Fruit fly (Drosophila melanogaster) whole organism, embryonic: ENCODE data around the gene RabX6.

Experiments used
- Ada2b ChIP-seq: fragments of 200-800 bp; sonication (Bioruptor generic); IDR thresholded peaks from 2 replicates; pipeline ENCODE4 v1.3.6; 2022; ENCODE audit warnings: missing biosample characterization, missing genetic modification characterization
- Antp ChIP-seq: fragments of 200-800 bp; sonication (Bioruptor generic); optimal IDR thresholded peaks from 3 replicates; lab custom pipeline; 2016; ENCODE audit warnings: missing biosample characterization, missing genetic modification characterization
- Bteb2 ChIP-seq: fragments of 200-800 bp; sonication (Bioruptor generic); optimal IDR thresholded peaks from 2 replicates; lab custom pipeline; 2016; ENCODE audit warnings: missing biosample characterization, missing genetic modification characterization
- CG10274 ChIP-seq: fragments of 200-800 bp; sonication (Bioruptor generic); optimal IDR thresholded peaks from 3 replicates; lab custom pipeline; 2017; ENCODE audit warnings: missing biosample characterization, mild to moderate bottlenecking, missing genetic modification characterization
- CG11247 ChIP-seq: fragments of 200-800 bp; sonication (Bioruptor generic); IDR thresholded peaks from 2 replicates; pipeline ENCODE4 v1.3.6; 2022; ENCODE audit warnings: missing biosample characterization, missing genetic modification characterization
- CG11456 ChIP-seq: fragments of 200-800 bp; sonication (Bioruptor generic); IDR thresholded peaks from 3 replicates; pipeline ENCODE4 v1.3.6; 2022; ENCODE audit warnings: missing biosample characterization, missing genetic modification characterization
- CG12071 ChIP-seq: fragments of 200-800 bp; sonication (Bioruptor generic); optimal IDR thresholded peaks from 3 replicates; lab custom pipeline; 2018; ENCODE audit warnings: missing biosample characterization, mild to moderate bottlenecking, missing genetic modification characterization
- CG12299 ChIP-seq: fragments of 200-800 bp; sonication (Bioruptor generic); optimal IDR thresholded peaks from 2 replicates; lab custom pipeline; 2018; ENCODE audit warnings: missing biosample characterization, mild to moderate bottlenecking, missing genetic modification characterization
- CG16813 ChIP-seq: fragments of 200-800 bp; sonication (Bioruptor generic); IDR thresholded peaks from 3 replicates; pipeline ENCODE4 v1.3.6; 2022; ENCODE audit warnings: missing biosample characterization, missing genetic modification characterization; ENCODE audit not compliant: partially characterized antibody
- CG17328 ChIP-seq: fragments of 200-800 bp; sonication (Bioruptor generic); IDR thresholded peaks from 2 replicates; pipeline ENCODE4 v1.3.6; 2022; ENCODE audit warnings: missing biosample characterization, missing genetic modification characterization
- CG18011 ChIP-seq: fragments of 200-800 bp; sonication (Bioruptor generic); optimal IDR thresholded peaks from 2 replicates; lab custom pipeline; 2017; ENCODE audit warnings: missing biosample characterization, missing genetic modification characterization, mild to moderate bottlenecking, moderate library complexity, missing genotype
- CG18599 ChIP-seq: fragments of 200-800 bp; sonication (Bioruptor generic); optimal IDR thresholded peaks from 3 replicates; lab custom pipeline; 2017; ENCODE audit warnings: missing biosample characterization, missing genetic modification characterization, mild to moderate bottlenecking, moderate library complexity, missing genetic modification reagents
- CG2120 ChIP-seq: fragments of 200-800 bp; sonication (Bioruptor generic); optimal IDR thresholded peaks from 3 replicates; lab custom pipeline; 2016; ENCODE audit warnings: missing biosample characterization, missing genetic modification characterization
- CG32532 ChIP-seq: fragments of 200-800 bp; sonication (Bioruptor generic); IDR thresholded peaks from 2 replicates; pipeline ENCODE4 v1.3.6; 2022; ENCODE audit warnings: missing biosample characterization, missing genetic modification characterization
- CG3838 ChIP-seq: fragments of 200-800 bp; sonication (Bioruptor generic); optimal IDR thresholded peaks from 3 replicates; lab custom pipeline; 2016; ENCODE audit warnings: missing biosample characterization, missing genetic modification characterization
- CG42726 ChIP-seq: fragments of 200-800 bp; sonication (Bioruptor generic); IDR thresholded peaks from 2 replicates; pipeline ENCODE4 v1.3.6; 2022; ENCODE audit warnings: missing biosample characterization, missing genetic modification characterization; ENCODE audit not compliant: partially characterized antibody
- CG4707 ChIP-seq: fragments of 200-800 bp; sonication (Bioruptor generic); optimal IDR thresholded peaks from 2 replicates; lab custom pipeline; 2018; ENCODE audit warnings: missing biosample characterization, mild to moderate bottlenecking, missing genetic modification characterization, moderate library complexity
- Dek ChIP-seq: fragments of 200-800 bp; sonication (Bioruptor generic); optimal IDR thresholded peaks from 3 replicates; lab custom pipeline; 2019; ENCODE audit warnings: missing biosample characterization, mild to moderate bottlenecking, missing genetic modification characterization, moderate library complexity
- Dfd ChIP-seq, 2 experiments: fragments of >200 bp; optimal IDR thresholded peaks; 2 replicates each; lab custom pipeline; 2017; ENCODE audit warnings: missing biosample characterization in 2 of 2, missing genetic modification characterization in 2 of 2
- Dip2 ChIP-seq: fragments of 200-800 bp; sonication (Bioruptor generic); IDR thresholded peaks from 2 replicates; pipeline ENCODE4 v1.3.6; 2022; ENCODE audit warnings: missing biosample characterization, missing genetic modification characterization
- Dll ChIP-seq: fragments of 200-800 bp; sonication (Bioruptor generic); IDR thresholded peaks from 4 replicates; pipeline ENCODE4 v1.3.6; 2022; ENCODE audit warnings: missing biosample characterization, missing genetic modification characterization; ENCODE audit not compliant: partially characterized antibody
- Dref ChIP-seq: fragments of 200-800 bp; sonication (Bioruptor generic); IDR thresholded peaks from 2 replicates; pipeline ENCODE4 v1.3.6; 2022; ENCODE audit warnings: missing biosample characterization, missing genetic modification characterization
- HHEX ChIP-seq: fragments of 200-800 bp; sonication (Bioruptor generic); optimal IDR thresholded peaks from 3 replicates; lab custom pipeline; 2017; ENCODE audit warnings: missing biosample characterization, mild to moderate bottlenecking, missing genetic modification characterization, missing genetic modification reagents
- HmgZ ChIP-seq: fragments of 200-800 bp; sonication (Bioruptor generic); optimal IDR thresholded peaks from 2 replicates; lab custom pipeline; 2018; ENCODE audit warnings: missing biosample characterization, mild to moderate bottlenecking, missing genetic modification characterization
- Hr39 ChIP-seq: fragments of >200 bp; optimal IDR thresholded peaks from 2 replicates; lab custom pipeline; 2017
- Hr78 ChIP-seq, 2 experiments: fragments of 200-800 bp in 1 of 2; fragments of >200 bp in 1 of 2; sonication (Bioruptor generic) in 1 of 2; optimal IDR thresholded peaks; 2 replicates each; lab custom pipeline; 2017 to 2019; ENCODE audit warnings: missing biosample characterization in 2 of 2, missing genetic modification characterization in 2 of 2, mild to moderate bottlenecking in 1 of 2, moderate library complexity in 1 of 2
- MTF-1 ChIP-seq: fragments of 200-800 bp; sonication (Bioruptor generic); optimal IDR thresholded peaks from 2 replicates; lab custom pipeline; 2018; ENCODE audit warnings: missing biosample characterization, mild to moderate bottlenecking, missing genetic modification characterization, borderline replicate concordance
- Mad ChIP-seq: fragments of 200-800 bp; sonication (Bioruptor generic); optimal IDR thresholded peaks from 2 replicates; lab custom pipeline; 2016; ENCODE audit warnings: missing biosample characterization, missing genetic modification characterization
- Mrtf ChIP-seq: fragments of 200-800 bp; sonication (Bioruptor generic); IDR thresholded peaks from 3 replicates; pipeline ENCODE4 v1.3.6; 2022; ENCODE audit warnings: missing biosample characterization, missing genetic modification characterization
- NC2α ChIP-seq: fragments of 200-800 bp; sonication (Bioruptor generic); optimal IDR thresholded peaks from 2 replicates; lab custom pipeline; 2016; ENCODE audit warnings: missing biosample characterization, missing genetic modification characterization
- Rfx ChIP-seq: fragments of 200-800 bp; sonication (Bioruptor generic); IDR thresholded peaks from 2 replicates; pipeline ENCODE4 v1.3.6; 2022; ENCODE audit warnings: missing biosample characterization, missing genetic modification characterization
- Sry-δ ChIP-seq: fragments of 200-800 bp; sonication (Bioruptor generic); optimal IDR thresholded peaks from 2 replicates; lab custom pipeline; 2016; ENCODE audit warnings: missing biosample characterization, missing genetic modification characterization
- Ssrp ChIP-seq: fragments of 200-800 bp; sonication (Bioruptor generic); optimal IDR thresholded peaks from 2 replicates; lab custom pipeline; 2018; ENCODE audit warnings: missing biosample characterization, mild to moderate bottlenecking, missing genetic modification characterization, moderate library complexity
- Xrp1 ChIP-seq: fragments of 200-800 bp; sonication (Bioruptor generic); IDR thresholded peaks from 2 replicates; pipeline ENCODE4 v1.3.6; 2022; ENCODE audit warnings: missing biosample characterization, missing genetic modification characterization
- al ChIP-seq: fragments of 200-800 bp; sonication (Bioruptor generic); IDR thresholded peaks from 2 replicates; pipeline ENCODE4 v1.3.6; 2022; ENCODE audit warnings: missing biosample characterization, missing genetic modification characterization
- bbx ChIP-seq: fragments of 200-800 bp; sonication (Bioruptor generic); IDR thresholded peaks from 2 replicates; pipeline ENCODE4 v1.3.6; 2022; ENCODE audit warnings: missing biosample characterization, missing genetic modification characterization; ENCODE audit not compliant: partially characterized antibody
- chn ChIP-seq: fragments of 200-800 bp; sonication (Bioruptor generic); optimal IDR thresholded peaks from 2 replicates; lab custom pipeline; 2016; ENCODE audit warnings: missing biosample characterization, missing genetic modification characterization
- fd64A ChIP-seq: fragments of 200-800 bp; sonication (Bioruptor generic); optimal IDR thresholded peaks from 3 replicates; lab custom pipeline; 2018; ENCODE audit warnings: missing biosample characterization, mild to moderate bottlenecking, missing genetic modification characterization
- fu2 ChIP-seq: fragments of 200-800 bp; sonication (Bioruptor generic); optimal IDR thresholded peaks from 2 replicates; lab custom pipeline; 2016; ENCODE audit warnings: missing biosample characterization, missing genetic modification characterization
- gcm2 ChIP-seq: fragments of 200-800 bp; sonication (Bioruptor generic); optimal IDR thresholded peaks from 2 replicates; lab custom pipeline; 2016; ENCODE audit warnings: missing biosample characterization, missing genetic modification characterization
- hkb ChIP-seq, 2 experiments: fragments of 200-800 bp in 1 of 2; fragments of >200 bp in 1 of 2; sonication (Bioruptor generic) in 1 of 2; IDR thresholded peaks in 1 of 2; optimal IDR thresholded peaks in 1 of 2; 2 replicates each; pipeline versions ENCODE4 v1.3.6 to Lab custom; 2017 to 2022; ENCODE audit warnings: missing biosample characterization in 1 of 2, missing genetic modification characterization in 1 of 2
- hth ChIP-seq: fragments of >200 bp; optimal IDR thresholded peaks from 2 replicates; lab custom pipeline; 2017; ENCODE audit warnings: inconsistent platforms
- jigr1 ChIP-seq: fragments of 200-800 bp; sonication (Bioruptor generic); IDR thresholded peaks from 3 replicates; pipeline ENCODE4 v1.3.6; 2022; ENCODE audit warnings: missing biosample characterization, missing genetic modification characterization
- klu ChIP-seq: fragments of 200-800 bp; sonication (Bioruptor generic); IDR thresholded peaks from 2 replicates; pipeline ENCODE4 v1.3.6; 2022; ENCODE audit warnings: missing biosample characterization, missing genetic modification characterization
- mam ChIP-seq: fragments of 200-800 bp; sonication (Bioruptor generic); optimal IDR thresholded peaks from 3 replicates; lab custom pipeline; 2016; ENCODE audit warnings: missing biosample characterization, missing genetic modification characterization
- pb ChIP-seq: fragments of 200-800 bp; sonication (Bioruptor generic); optimal IDR thresholded peaks from 3 replicates; lab custom pipeline; 2016; ENCODE audit warnings: missing biosample characterization, missing genetic modification characterization
- psq ChIP-seq: fragments of 200-800 bp; sonication (Bioruptor generic); optimal IDR thresholded peaks from 2 replicates; lab custom pipeline; 2017; ENCODE audit warnings: missing biosample characterization, missing genetic modification characterization
- row ChIP-seq: fragments of 200-800 bp; sonication (Bioruptor generic); IDR thresholded peaks from 3 replicates; pipeline ENCODE4 v1.3.6; 2022; ENCODE audit warnings: missing biosample characterization, missing genetic modification characterization
- shn ChIP-seq: fragments of 200-800 bp; sonication (Bioruptor generic); optimal IDR thresholded peaks from 3 replicates; lab custom pipeline; 2016; ENCODE audit warnings: missing biosample characterization, missing genetic modification characterization
- sim ChIP-seq: fragments of 200-800 bp; sonication (Bioruptor generic); IDR thresholded peaks from 2 replicates; pipeline ENCODE4 v1.3.6; 2022; ENCODE audit warnings: missing biosample characterization, missing genetic modification characterization
- sisA ChIP-seq: fragments of 200-800 bp; sonication (Bioruptor generic); IDR thresholded peaks from 2 replicates; pipeline ENCODE4 v1.3.6; 2022; ENCODE audit warnings: missing biosample characterization, missing genetic modification characterization
- tup ChIP-seq: fragments of 200-800 bp; sonication (Bioruptor generic); optimal IDR thresholded peaks from 2 replicates; lab custom pipeline; 2016; ENCODE audit warnings: missing biosample characterization, mild to moderate bottlenecking, missing genetic modification characterization, moderate library complexity

Gene RabX6

dm6 chr3L:735948-736347, 45.6 kb downstream of the RabX6 start (continued):
- no peak for TF ChIP-seq CG18011 (GFP tag; lab: Kevin White, UChicago)
- TF ChIP-seq hth (lab: Kevin White, UChicago) = no peak
- no peak for TF ChIP-seq CG42726 (GFP tag; lab: Robert Waterston, UW)
- TF ChIP-seq Ssrp = no peak
- TF ChIP-seq CG4707 (GFP tag; lab: Kevin White, UChicago) = no peak
- no peak for TF ChIP-seq Mrtf (GFP tag; lab: Robert Waterston, UW)
- peak; percentile 45 for TF ChIP-seq row (GFP tag; lab: Robert Waterston, UW)
- TF ChIP-seq CG12299 (tag; lab: Kevin White, UChicago) = no peak
- no peak for TF ChIP-seq tup (GFP tag; lab: Kevin White, UChicago)
- no peak for TF ChIP-seq CG10274
- TF ChIP-seq gcm2 = no peak
- no peak for TF ChIP-seq mam (GFP tag; lab: Kevin White, UChicago)
- TF ChIP-seq shn (GFP tag; lab: Kevin White, UChicago) = no peak
- peak; percentile 27 for TF ChIP-seq Antp (GFP tag; lab: Kevin White, UChicago)
- no peak for TF ChIP-seq Sry-δ (GFP tag; lab: Kevin White, UChicago)
- TF ChIP-seq sim = no peak
- no peak for TF ChIP-seq MTF-1 (GFP tag; lab: Kevin White, UChicago)
- no peak for TF ChIP-seq chn (GFP tag; lab: Kevin White, UChicago)
- TF ChIP-seq pb = no peak
- TF ChIP-seq Rfx (GFP tag; lab: Robert Waterston, UW) = no peak
- TF ChIP-seq CG2120 (GFP tag; lab: Kevin White, UChicago) = no peak
- no peak for TF ChIP-seq CG12071 (GFP tag; lab: Kevin White, UChicago)
- no peak for TF ChIP-seq HHEX
- no peak for TF ChIP-seq CG3838 (GFP tag; lab: Kevin White, UChicago)
- no peak for TF ChIP-seq psq (GFP tag; lab: Kevin White, UChicago)
- TF ChIP-seq CG17328 (GFP tag; lab: Robert Waterston, UW) = 0 out of 2 replicates have a peak, but pooled peaks have one; percentile 26
- no peak for TF ChIP-seq CG16813 (GFP tag; lab: Robert Waterston, UW)
- TF ChIP-seq CG11456 (GFP tag; lab: Robert Waterston, UW) = no peak
- no peak for TF ChIP-seq NC2α (GFP tag; lab: Kevin White, UChicago)
- no peak for TF ChIP-seq Hr39
- no peak for TF ChIP-seq jigr1 (GFP tag; lab: Robert Waterston, UW)
- TF ChIP-seq Mad (GFP tag; lab: Kevin White, UChicago) = no peak
- TF ChIP-seq CG32532 (GFP tag; lab: Robert Waterston, UW) = no peak
- TF ChIP-seq fu2 (GFP tag; lab: Kevin White, UChicago) = no peak
- no peak for TF ChIP-seq Dll
- TF ChIP-seq Hr78 (GFP tag; optimal IDR thresholded peaks at IDR 0.05; lab: Kevin White, UChicago) = no peak
- no peak for TF ChIP-seq Dip2 (GFP tag; lab: Robert Waterston, UW)
- no peak for TF ChIP-seq CG11247 (GFP tag; lab: Robert Waterston, UW)
- no peak for TF ChIP-seq Dek
- TF ChIP-seq fd64A = peak; percentile 3
- no peak for TF ChIP-seq hkb (optimal IDR thresholded peaks at IDR 0.05; lab: Kevin White, UChicago)
- no peak for TF ChIP-seq hkb (GFP tag; IDR thresholded peaks at IDR 0.05; lab: Robert Waterston, UW)
- TF ChIP-seq Bteb2 (GFP tag; lab: Kevin White, UChicago) = no peak
- TF ChIP-seq Dfd (GFP tag; optimal IDR thresholded peaks at IDR 0.05; lab: Kevin White, UChicago) = no peak
- 0 out of 2 replicates have a peak, but pooled peaks have one; percentile 16 for TF ChIP-seq sisA
- peak; percentile 66 for TF ChIP-seq Xrp1 (GFP tag; lab: Robert Waterston, UW)
- TF ChIP-seq HmgZ = no peak
- TF ChIP-seq Ada2b (GFP tag; lab: Robert Waterston, UW) = 0 out of 2 replicates have a peak, but pooled peaks have one; percentile 10
- no peak for TF ChIP-seq al (GFP tag; lab: Robert Waterston, UW)
- no peak for TF ChIP-seq klu (GFP tag; lab: Robert Waterston, UW)
- no peak for TF ChIP-seq Dref (GFP tag; lab: Robert Waterston, UW)
- TF ChIP-seq bbx (GFP tag; lab: Robert Waterston, UW) = no peak
- no peak for TF ChIP-seq CG18599 (GFP tag; lab: Kevin White, UChicago)
